Fruit fly (Drosophila melanogaster) whole organism, prepupa: Measurements from ENCODE around the gene CG3558.

Experiments used
- CG1621 ChIP-seq: fragments of 200-800 bp; sonication (Bioruptor generic); optimal IDR thresholded peaks from 3 replicates; lab custom pipeline; 2018; ENCODE audit warnings: missing biosample characterization, mild to moderate bottlenecking, missing genetic modification characterization
- CG31627 ChIP-seq: fragments of 200-800 bp; sonication (Bioruptor generic); optimal IDR thresholded peaks from 3 replicates; lab custom pipeline; 2016; ENCODE audit warnings: missing biosample characterization, missing genetic modification characterization
- CG8319 ChIP-seq: fragments of 200-800 bp; sonication (Bioruptor generic); optimal IDR thresholded peaks from 3 replicates; lab custom pipeline; 2016; ENCODE audit warnings: missing biosample characterization, missing genetic modification characterization
- Sox14 ChIP-seq: fragments of 200-800 bp; sonication (Bioruptor generic); optimal IDR thresholded peaks from 3 replicates; lab custom pipeline; 2016; ENCODE audit warnings: missing biosample characterization, missing genetic modification characterization
- acj6 ChIP-seq: fragments of 200-800 bp; sonication (Bioruptor generic); optimal IDR thresholded peaks from 3 replicates; lab custom pipeline; 2016; ENCODE audit warnings: missing biosample characterization, missing genetic modification characterization
- eg ChIP-seq: fragments of 200-800 bp; sonication (Bioruptor generic); IDR thresholded peaks from 3 replicates; pipeline ENCODE4 v1.3.6; 2022; ENCODE audit warnings: missing biosample characterization, missing genetic modification characterization
- esn ChIP-seq: fragments of 200-800 bp; sonication (Bioruptor generic); optimal IDR thresholded peaks from 2 replicates; lab custom pipeline; 2016; ENCODE audit warnings: missing biosample characterization, mild to moderate bottlenecking, missing genetic modification characterization, moderate library complexity
- net ChIP-seq: fragments of 200-800 bp; sonication (Bioruptor generic); optimal IDR thresholded peaks from 3 replicates; lab custom pipeline; 2016; ENCODE audit warnings: missing biosample characterization, missing genetic modification characterization

- TF ChIP-seq esn (GFP tag; lab: Kevin White, UChicago) (no peak), CG31627 (GFP tag; lab: Kevin White, UChicago) (no peak), eg (GFP tag; lab: Robert Waterston, UW) (peak; percentile 83), Sox14 (GFP tag; lab: Kevin White, UChicago) (peak; percentile 25), net (GFP tag; lab: Kevin White, UChicago) (peak; percentile 28), acj6 (GFP tag; lab: Kevin White, UChicago) (peak; percentile 24), CG8319 (GFP tag; lab: Kevin White, UChicago) (no peak), CG1621 (tag; lab: Kevin White, UChicago) (no peak)
These were observed 10.7 kb downstream of the CG3558 start for dm6 chr2L:3003399-3003798.
